Worm (Caenorhabditis elegans): ENCODE data around the gene nep-1.

DNA sequence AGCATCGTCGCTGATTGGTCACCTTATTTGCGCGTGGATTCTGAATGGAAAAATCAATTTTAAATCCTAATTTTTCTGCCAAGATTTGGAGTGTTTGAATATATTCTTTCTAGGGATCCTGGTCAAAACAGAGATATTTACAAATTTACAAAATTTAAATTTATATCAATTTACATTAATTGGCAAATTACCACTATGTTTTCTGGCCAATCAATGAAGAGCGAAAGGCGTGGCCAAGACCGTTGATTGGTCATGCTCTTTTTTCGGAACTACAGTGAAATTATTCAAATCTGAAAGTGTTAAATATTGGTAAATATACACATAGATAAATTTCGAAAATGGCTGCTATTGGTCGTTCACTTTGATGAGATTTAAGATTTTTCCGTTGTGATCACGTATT, 14.2 kb downstream of the nep-1 start:
- TF ChIP-seq unc-39 (tag; optimal IDR thresholded peaks at IDR 0.05): no peak
- TF ChIP-seq nhr-76 (tag; optimal IDR thresholded peaks at IDR 0.05): no peak
- no peak for TF ChIP-seq ztf-11 (tag; optimal IDR thresholded peaks at IDR 0.05)
- no peak for TF ChIP-seq nhr-12 (tag; optimal IDR thresholded peaks at IDR 0.05)
- TF ChIP-seq pha-4 (tag; optimal IDR thresholded peaks at IDR 0.05): no peak
- TF ChIP-seq lin-13 (tag; optimal IDR thresholded peaks at IDR 0.05): no peak
- no peak for TF ChIP-seq lsy-2 (tag; optimal IDR thresholded peaks at IDR 0.05)
- no peak for TF ChIP-seq elt-1 (tag; optimal IDR thresholded peaks at IDR 0.05; ENCODE audit: borderline replicate concordance, insufficient read depth)
- TF ChIP-seq sptf-1 (tag; optimal IDR thresholded peaks at IDR 0.05): no peak
- TF ChIP-seq nhr-237 (tag; optimal IDR thresholded peaks at IDR 0.05): no peak
- no peak for TF ChIP-seq unc-62 (GFP tag; optimal IDR thresholded peaks at IDR 0.05)
